Fruit fly (Drosophila melanogaster) whole organism, adult: Measurements from ENCODE around the gene CG34287.

ENCODE experiments used
- CG11617 ChIP-seq: fragments of 200-800 bp; sonication (Bioruptor generic); optimal IDR thresholded peaks from 2 replicates; lab custom pipeline; 2017; ENCODE audit warnings: mild to moderate bottlenecking, missing biosample characterization, missing genetic modification reagents, missing genetic modification characterization
- CG12768 ChIP-seq: fragments of 200-800 bp; sonication (Bioruptor generic); optimal IDR thresholded peaks from 2 replicates; lab custom pipeline; 2017; ENCODE audit warnings: missing biosample characterization, missing genetic modification characterization, mild to moderate bottlenecking, moderate library complexity, missing genetic modification reagents
- CG14711 ChIP-seq: fragments of 200-800 bp; sonication (Bioruptor generic); optimal IDR thresholded peaks from 2 replicates; lab custom pipeline; 2018; ENCODE audit warnings: missing biosample characterization, mild to moderate bottlenecking, missing genetic modification characterization, moderate library complexity
- CG1620 ChIP-seq: fragments of 200-800 bp; sonication (Bioruptor generic); optimal IDR thresholded peaks from 2 replicates; lab custom pipeline; 2016; ENCODE audit warnings: missing biosample characterization, missing genetic modification characterization
- CG33017 ChIP-seq: fragments of 200-800 bp; sonication (Bioruptor generic); optimal IDR thresholded peaks from 2 replicates; lab custom pipeline; 2018; ENCODE audit warnings: missing biosample characterization, mild to moderate bottlenecking, missing genetic modification characterization, moderate library complexity
- CG5204 ChIP-seq: fragments of 200-800 bp; sonication (Bioruptor generic); optimal IDR thresholded peaks from 2 replicates; lab custom pipeline; 2016; ENCODE audit warnings: missing biosample characterization, missing genetic modification characterization
- CG7045 ChIP-seq: fragments of 200-800 bp; sonication (Bioruptor generic); optimal IDR thresholded peaks from 2 replicates; lab custom pipeline; 2017; ENCODE audit warnings: missing biosample characterization, mild to moderate bottlenecking, missing genetic modification characterization
- CG7101 ChIP-seq: fragments of 200-800 bp; sonication (Bioruptor generic); optimal IDR thresholded peaks from 2 replicates; lab custom pipeline; 2018; ENCODE audit warnings: missing biosample characterization, mild to moderate bottlenecking, missing genetic modification characterization, moderate library complexity
- Clk ChIP-seq: fragments of 200-800 bp; sonication (Bioruptor generic); optimal IDR thresholded peaks from 2 replicates; lab custom pipeline; 2017; ENCODE audit warnings: missing biosample characterization, missing genetic modification characterization
- Crg-1 ChIP-seq: fragments of 200-800 bp; sonication (Bioruptor generic); optimal IDR thresholded peaks from 2 replicates; lab custom pipeline; 2016; ENCODE audit warnings: missing biosample characterization, missing genetic modification characterization
- Hr96 ChIP-seq: fragments of 200-800 bp; sonication (Bioruptor generic); optimal IDR thresholded peaks from 2 replicates; lab custom pipeline; 2016; ENCODE audit warnings: missing biosample characterization, missing genetic modification characterization
- Mnt ChIP-seq: fragments of 200-800 bp; sonication (Bioruptor generic); optimal IDR thresholded peaks from 2 replicates; lab custom pipeline; 2016; ENCODE audit warnings: missing biosample characterization, mild to moderate bottlenecking, missing genetic modification characterization
- bab1 ChIP-seq: fragments of 200-800 bp; sonication (Bioruptor generic); optimal IDR thresholded peaks from 3 replicates; lab custom pipeline; 2019; ENCODE audit warnings: missing biosample characterization, mild to moderate bottlenecking, missing genetic modification characterization, moderate library complexity
- cic ChIP-seq: fragments of 200-800 bp; sonication (Bioruptor generic); optimal IDR thresholded peaks from 2 replicates; lab custom pipeline; 2017; ENCODE audit warnings: missing biosample characterization, mild to moderate bottlenecking, missing genetic modification characterization, moderate library complexity
- cnc ChIP-seq, 2 experiments: fragments of >200 bp; optimal IDR thresholded peaks; 2 replicates each; lab custom pipeline; 2017
- kay ChIP-seq: fragments of 200-800 bp; sonication (Bioruptor generic); peaks from one replicate; lab custom pipeline; 2016; ENCODE audit warnings: missing biosample characterization, missing genetic modification characterization, borderline replicate concordance
- ovo ChIP-seq: fragments of 200-800 bp; sonication (Bioruptor generic); optimal IDR thresholded peaks from 2 replicates; lab custom pipeline; 2016; ENCODE audit warnings: missing biosample characterization, missing genetic modification characterization
- pad ChIP-seq: fragments of 200-800 bp; sonication (Bioruptor generic); optimal IDR thresholded peaks from 3 replicates; lab custom pipeline; 2017; ENCODE audit warnings: missing biosample characterization, missing genetic modification characterization, mild to moderate bottlenecking, moderate library complexity, missing genetic modification reagents
- tj ChIP-seq: fragments of 200-800 bp; sonication (Bioruptor generic); optimal IDR thresholded peaks from 3 replicates; lab custom pipeline; 2017; ENCODE audit warnings: missing biosample characterization, mild to moderate bottlenecking, missing genetic modification characterization, moderate library complexity
- toe ChIP-seq: fragments of 200-800 bp; sonication (Bioruptor generic); optimal IDR thresholded peaks from 2 replicates; lab custom pipeline; 2016; ENCODE audit warnings: missing biosample characterization, missing genetic modification characterization

CG34287 gene

DNA sequence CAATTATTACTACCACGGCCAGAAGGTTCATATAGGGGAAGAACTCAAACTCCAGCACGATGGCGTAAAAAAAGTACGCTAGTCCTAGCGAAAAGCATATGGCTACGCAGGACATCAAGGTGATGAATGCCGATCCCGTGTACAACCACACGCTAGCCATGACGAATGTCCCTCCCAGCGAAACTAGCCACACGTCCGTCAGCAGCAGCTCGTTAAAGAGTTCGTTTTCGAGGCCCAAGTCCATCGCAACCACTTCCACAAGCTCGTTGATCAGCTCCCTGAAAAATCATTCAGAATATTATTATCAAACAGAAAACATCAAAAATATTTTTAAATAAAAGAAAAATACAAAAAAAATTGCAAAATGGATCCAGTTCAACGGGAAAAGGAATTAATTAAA lies at the start of gene CG34287:
CG34287 (plus strand) TSS at position 301 of the 400 bp plus-strand sequence.
- TF ChIP-seq CG1620 (GFP tag; lab: Kevin White, UChicago) (no peak), bab1 (GFP tag; lab: Kevin White, UChicago) (no peak), ovo (GFP tag; lab: Kevin White, UChicago) (no peak), tj (no peak), CG12768 (GFP tag; lab: Kevin White, UChicago) (no peak), CG5204 (no peak), cnc (optimal IDR thresholded peaks at IDR 0.05; lab: Kevin White, UChicago) (no peak), Clk (GFP tag; lab: Kevin White, UChicago) (no peak), Hr96 (GFP tag; lab: Kevin White, UChicago) (no peak), CG7045 (GFP tag; lab: Kevin White, UChicago) (no peak), CG14711 (tag; lab: Kevin White, UChicago) (no peak), Crg-1 (GFP tag; lab: Kevin White, UChicago) (no peak), CG7101 (no peak), kay (GFP tag; lab: Kevin White, UChicago) (no peak)

DNA sequence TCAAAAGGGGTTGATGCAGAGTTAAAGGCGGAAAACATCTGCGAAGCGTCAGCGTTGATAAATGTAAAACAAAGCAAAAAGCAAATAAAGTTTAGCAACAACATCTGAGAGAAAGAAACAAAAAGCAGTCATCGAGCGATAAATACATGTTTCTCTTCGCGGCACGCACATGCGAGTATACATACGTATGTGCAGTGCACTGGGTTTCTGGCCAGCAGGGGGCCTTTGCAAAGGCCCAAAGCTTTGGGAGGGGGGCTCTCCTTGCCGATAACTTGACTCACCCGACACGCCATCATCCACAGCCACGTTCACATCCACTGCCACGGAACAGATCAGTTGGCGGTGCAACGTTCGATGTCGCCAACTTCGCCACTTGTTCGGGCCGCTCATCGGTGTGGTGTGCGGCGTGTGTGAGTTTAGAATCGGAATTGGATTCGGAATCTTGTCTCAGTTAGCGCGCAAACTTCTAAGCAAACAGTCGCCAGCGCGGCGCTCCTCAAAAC lies 39.9 kb upstream of the CG34287 start, which contains the start of gene CG42675:
CG42675 (plus strand) TSS at position 453 of the 503 bp plus-strand sequence.
- TF ChIP-seq kay (GFP tag; lab: Kevin White, UChicago) (no peak), Clk (GFP tag; lab: Kevin White, UChicago) (no peak), Hr96 (GFP tag; lab: Kevin White, UChicago) (no peak), CG5204 (no peak), CG11617 (GFP tag; lab: Kevin White, UChicago) (no peak), CG7101 (no peak), ovo (GFP tag; lab: Kevin White, UChicago) (no peak), cnc (optimal IDR thresholded peaks at IDR 0.05; lab: Kevin White, UChicago) (no peak), pad (GFP tag; lab: Kevin White, UChicago) (no peak)

dm6 chr3R:5821243-5821642 lies 31.9 kb upstream of the CG34287 start, which contains the start of gene Hpr1:
Gene Hpr1, minus strand, starts transcription at chr3R:5821440.
- no peak for TF ChIP-seq Crg-1 (GFP tag; lab: Kevin White, UChicago)
- no peak for TF ChIP-seq tj
- TF ChIP-seq kay (GFP tag; lab: Kevin White, UChicago), result peak; percentile 86
- TF ChIP-seq CG5204, result no peak

- no peak for TF ChIP-seq CG7045 (GFP tag; lab: Kevin White, UChicago)
Observed at dm6 chr3R:5821750-5822149, 31.4 kb upstream of the CG34287 start, which contains the start of gene CG46303. Gene CG46303, plus strand, starts transcription at chr3R:5821972.

dm6 chr3R:5824456-5824855 lies 28.7 kb upstream of the CG34287 start, which contains the start of the genes Sec20 and dgrn:
Gene Sec20, minus strand, starts transcription at chr3R:5824532.
Gene dgrn, plus strand, starts transcription at chr3R:5824615.
- TF ChIP-seq cnc (optimal IDR thresholded peaks at IDR 0.05; lab: Kevin White, UChicago), result no peak
- peak; percentile 40 for TF ChIP-seq Hr96 (GFP tag; lab: Kevin White, UChicago)
- peak; percentile 20 for TF ChIP-seq cic
- peak; percentile 96 for TF ChIP-seq kay (GFP tag; lab: Kevin White, UChicago)
- TF ChIP-seq tj, result peak; percentile 62
- TF ChIP-seq Mnt (GFP tag; lab: Kevin White, UChicago), result peak; percentile 74
- peak; percentile 36 for TF ChIP-seq Clk (GFP tag; lab: Kevin White, UChicago)
- peak; percentile 69 for TF ChIP-seq toe
- TF ChIP-seq CG5204, result peak; percentile 64
- peak; percentile 63 for TF ChIP-seq pad (GFP tag; lab: Kevin White, UChicago)
- TF ChIP-seq ovo (GFP tag; lab: Kevin White, UChicago), result peak; percentile 57
- TF ChIP-seq CG14711 (tag; lab: Kevin White, UChicago), result peak; percentile 66
- TF ChIP-seq CG12768 (GFP tag; lab: Kevin White, UChicago), result peak; percentile 42
- TF ChIP-seq CG1620 (GFP tag; lab: Kevin White, UChicago), result peak; percentile 72
- TF ChIP-seq Crg-1 (GFP tag; lab: Kevin White, UChicago), result peak; percentile 55
- peak; percentile 74 for TF ChIP-seq CG11617 (GFP tag; lab: Kevin White, UChicago)
- peak; percentile 64 for TF ChIP-seq bab1 (GFP tag; lab: Kevin White, UChicago)
- peak; percentile 60 for TF ChIP-seq CG7045 (GFP tag; lab: Kevin White, UChicago)
- peak; percentile 54 for TF ChIP-seq CG33017
- peak; percentile 73 for TF ChIP-seq CG7101

dm6 chr3R:5829762-5830161 lies 23.4 kb upstream of the CG34287 start, which contains the start of gene glob3:
Gene glob3, plus strand, starts transcription at chr3R:5830062.
- no peak for TF ChIP-seq CG11617 (GFP tag; lab: Kevin White, UChicago)
- TF ChIP-seq cnc (optimal IDR thresholded peaks at IDR 0.05; lab: Kevin White, UChicago), result no peak
- TF ChIP-seq CG5204, result no peak
- TF ChIP-seq ovo (GFP tag; lab: Kevin White, UChicago), result no peak
- no peak for TF ChIP-seq Crg-1 (GFP tag; lab: Kevin White, UChicago)
- no peak for TF ChIP-seq CG7045 (GFP tag; lab: Kevin White, UChicago)
- TF ChIP-seq CG7101, result no peak
- TF ChIP-seq pad (GFP tag; lab: Kevin White, UChicago), result no peak
- TF ChIP-seq tj, result no peak
- no peak for TF ChIP-seq Hr96 (GFP tag; lab: Kevin White, UChicago)
- TF ChIP-seq kay (GFP tag; lab: Kevin White, UChicago), result no peak
- no peak for TF ChIP-seq CG14711 (tag; lab: Kevin White, UChicago)

DNA sequence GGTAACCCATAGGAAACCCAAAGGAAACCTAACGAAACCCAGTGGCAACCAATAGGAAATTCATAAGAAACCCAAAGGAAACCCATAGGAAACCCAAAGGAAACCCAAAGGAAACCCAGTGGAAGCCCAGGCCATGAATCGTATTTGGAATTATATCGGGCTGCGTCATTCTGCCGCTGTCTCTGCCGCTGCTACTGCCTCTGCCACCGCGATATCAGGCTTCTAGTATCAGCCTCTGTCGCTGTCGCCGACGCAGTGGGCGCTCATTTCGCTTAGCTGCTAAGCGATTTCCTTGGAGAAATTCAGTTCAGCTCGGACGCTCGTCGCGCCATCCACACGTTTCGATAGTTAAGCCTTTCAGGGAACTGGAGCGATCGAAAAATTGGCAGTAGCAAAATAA lies 21.8 kb upstream of the CG34287 start, which contains the start of gene CG1208:
CG1208 (plus strand) TSS at position 301 of the 400 bp plus-strand sequence.
- no peak for TF ChIP-seq CG7101
- no peak for TF ChIP-seq CG33017
